Worm (Caenorhabditis elegans): ENCODE measurements around the gene ZK945.7.

ZK945.7 gene

DNA sequence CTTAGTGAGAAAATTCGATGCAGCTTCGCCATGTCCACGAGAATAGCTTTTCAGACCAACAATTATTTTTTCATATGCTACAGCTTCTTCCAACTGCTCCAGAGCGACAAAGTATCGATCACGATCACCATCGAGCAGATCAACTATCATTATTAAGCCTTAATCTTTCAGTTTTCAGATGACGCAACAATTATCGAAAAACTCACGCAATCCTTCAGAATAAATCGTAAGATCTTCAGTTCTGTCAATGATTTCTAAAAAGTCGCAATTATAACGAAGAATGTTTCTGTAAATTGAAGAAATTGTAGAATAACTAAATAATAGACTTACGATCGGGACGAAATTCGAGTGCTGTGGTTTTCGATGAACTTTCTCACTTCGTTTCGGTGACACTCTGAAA lies 5.1 kb downstream of the ZK945.7 start:
- TF ChIP-seq pag-3 (tag; optimal IDR thresholded peaks at IDR 0.05; ENCODE audit: borderline replicate concordance, insufficient read depth): no peak
- TF ChIP-seq aly-2 (tag; optimal IDR thresholded peaks at IDR 0.05): no peak
- TF ChIP-seq nhr-47 (tag; optimal IDR thresholded peaks at IDR 0.05): no peak
- TF ChIP-seq C16A3.4 (tag; optimal IDR thresholded peaks at IDR 0.05): no peak
- no peak for TF ChIP-seq nhr-71 (tag; optimal IDR thresholded peaks at IDR 0.05)
- TF ChIP-seq hlh-17 (GFP tag; optimal IDR thresholded peaks at IDR 0.05; ENCODE audit: borderline replicate concordance): no peak
- TF ChIP-seq snpc-4 (tag; optimal IDR thresholded peaks at IDR 0.05): no peak
- no peak for TF ChIP-seq lin-14 (GFP tag; optimal IDR thresholded peaks at IDR 0.05)
- no peak for TF ChIP-seq egl-27 (tag; optimal IDR thresholded peaks at IDR 0.05)
- TF ChIP-seq lin-35 (GFP tag; optimal IDR thresholded peaks at IDR 0.05): no peak
- TF ChIP-seq alr-1 (tag; optimal IDR thresholded peaks at IDR 0.05; ENCODE audit: borderline replicate concordance): no peak
- no peak for TF ChIP-seq tbx-2 (tag; optimal IDR thresholded peaks at IDR 0.05)
- TF ChIP-seq dpl-1 (GFP tag; optimal IDR thresholded peaks at IDR 0.05): no peak
- no peak for TF ChIP-seq ztf-4 (tag; optimal IDR thresholded peaks at IDR 0.05)
- TF ChIP-seq ets-5 (GFP tag; IDR thresholded peaks at IDR 0.05): no peak
- TF ChIP-seq nhr-28 (tag; optimal IDR thresholded peaks at IDR 0.05): no peak
- no peak for TF ChIP-seq isw-1 (GFP tag; IDR thresholded peaks at IDR 0.05)
- TF ChIP-seq efl-3 (GFP tag; optimal IDR thresholded peaks at IDR 0.05): no peak
- no peak for TF ChIP-seq vab-15 (tag; optimal IDR thresholded peaks at IDR 0.05)
- no peak for TF ChIP-seq skn-1 (tag; optimal IDR thresholded peaks at IDR 0.05)

DNA sequence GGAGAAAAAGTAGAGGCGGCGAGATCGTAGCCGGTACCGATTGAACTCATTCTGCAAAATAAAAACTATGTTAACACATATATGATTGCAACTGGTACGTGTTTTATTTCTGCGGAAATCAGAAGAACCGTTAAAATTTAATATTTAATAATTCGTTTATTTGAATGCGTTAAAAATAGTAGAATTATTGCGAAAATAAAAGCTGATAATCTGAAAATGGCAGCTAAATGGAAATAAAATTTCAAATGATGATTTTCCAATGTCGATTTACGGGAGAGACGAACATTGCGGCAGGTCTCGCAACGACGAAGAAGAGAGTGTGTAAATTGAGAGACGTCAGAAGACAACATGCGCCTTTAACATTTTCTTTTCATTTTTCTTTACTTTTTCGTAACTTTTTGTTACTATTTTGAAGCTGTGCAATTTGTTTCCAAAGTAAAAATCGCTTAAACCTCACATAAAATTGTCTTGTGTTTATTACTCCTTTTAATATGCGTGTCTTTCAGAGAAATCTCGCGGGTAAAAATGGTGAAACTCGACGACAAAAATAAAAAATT lies 8.4 kb downstream of the ZK945.7 start, which contains the start of the genes pas-7 and puf-12:
Gene pas-7 (minus strand): TSS at position 51 of the 557 bp plus-strand sequence.
Gene puf-12 (plus strand): TSS at position 507 of the 557 bp plus-strand sequence.
- TF ChIP-seq nhr-47 (tag; optimal IDR thresholded peaks at IDR 0.05) (no peak), mef-2 (tag; optimal IDR thresholded peaks at IDR 0.05) (no peak), mdl-1 (tag; optimal IDR thresholded peaks at IDR 0.05) (no peak), lsy-2 (tag; optimal IDR thresholded peaks at IDR 0.05) (peak in 1 of 2 experiments; percentile 80), isw-1 (GFP tag; IDR thresholded peaks at IDR 0.05) (peak; percentile 22), mab-9 (GFP tag; IDR thresholded peaks at IDR 0.05) (no peak), F16B12.6 (tag; optimal IDR thresholded peaks at IDR 0.05) (no peak), hpl-2 (GFP tag; optimal IDR thresholded peaks at IDR 0.05) (peak; percentile 14), sup-37 (GFP tag; optimal IDR thresholded peaks at IDR 0.05) (no peak), snpc-4 (tag; optimal IDR thresholded peaks at IDR 0.05) (peak; percentile 15), lin-14 (GFP tag; optimal IDR thresholded peaks at IDR 0.05) (peak; percentile 37), lin-35 (GFP tag; optimal IDR thresholded peaks at IDR 0.05) (peak; percentile 55 to 74), efl-1 (optimal IDR thresholded peaks at IDR 0.05) (peak; percentile 60 to 69), efl-1 (GFP tag; optimal IDR thresholded peaks at IDR 0.05 in 1 of 2) (peak; percentile 62 to 89), nhr-19 (GFP tag; conservative IDR thresholded peaks at IDR 0.05) (no peak), snu-23 (GFP tag; optimal IDR thresholded peaks at IDR 0.05) (peak; percentile 48), jun-1 (tag; optimal IDR thresholded peaks at IDR 0.05) (no peak), C34B4.2 (tag; optimal IDR thresholded peaks at IDR 0.05) (no peak), rnt-1 (tag; optimal IDR thresholded peaks at IDR 0.05) (no peak), skn-1 (tag; optimal IDR thresholded peaks at IDR 0.05) (peak; percentile 99), nhr-77 (tag; optimal IDR thresholded peaks at IDR 0.05) (no peak), lin-15B (tag; optimal IDR thresholded peaks at IDR 0.05) (peak; percentile 17), ztf-4 (tag; optimal IDR thresholded peaks at IDR 0.05) (no peak), ceh-82 (tag; optimal IDR thresholded peaks at IDR 0.05) (peak in 1 of 3 experiments; percentile 20), dpl-1 (GFP tag; optimal IDR thresholded peaks at IDR 0.05) (peak; percentile 24 to 67 (median 41)), C16A3.4 (tag; optimal IDR thresholded peaks at IDR 0.05) (peak; percentile 48)

DNA sequence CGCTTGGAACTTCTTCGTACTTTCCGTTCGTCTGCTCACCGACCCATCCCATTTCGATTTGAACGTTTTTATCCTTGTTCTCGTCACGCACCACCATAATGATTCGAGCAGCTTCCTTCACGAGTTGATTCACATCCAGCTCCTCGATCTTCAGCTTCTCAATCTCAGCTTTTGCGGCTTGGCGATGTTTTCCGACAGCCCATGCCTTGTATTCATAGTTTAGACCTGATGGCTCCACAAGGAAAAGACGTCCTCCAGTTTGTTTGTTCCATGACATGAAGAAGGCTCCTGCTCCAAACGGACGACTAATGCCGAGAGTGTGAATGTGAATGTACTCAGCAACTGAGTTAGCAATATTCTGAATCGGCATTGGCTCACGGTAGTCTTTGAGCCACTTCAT lies 9.2 kb downstream of the ZK945.7 start:
- TF ChIP-seq elt-2 (tag; optimal IDR thresholded peaks at IDR 0.05) (no peak), dsc-1 (tag; optimal IDR thresholded peaks at IDR 0.05) (no peak), lin-39 (tag; optimal IDR thresholded peaks at IDR 0.05) (no peak), nhr-77 (tag; optimal IDR thresholded peaks at IDR 0.05) (no peak), zag-1 (tag; optimal IDR thresholded peaks at IDR 0.05) (no peak)
